Fruit fly (Drosophila melanogaster) whole organism, adult: ENCODE data around the gene Bka.

ENCODE experiments used
- CG11617 ChIP-seq: fragments of 200-800 bp; sonication (Bioruptor generic); optimal IDR thresholded peaks from 2 replicates; lab custom pipeline; 2017; ENCODE audit warnings: mild to moderate bottlenecking, missing biosample characterization, missing genetic modification reagents, missing genetic modification characterization
- CG12768 ChIP-seq: fragments of 200-800 bp; sonication (Bioruptor generic); optimal IDR thresholded peaks from 2 replicates; lab custom pipeline; 2017; ENCODE audit warnings: missing biosample characterization, missing genetic modification characterization, mild to moderate bottlenecking, moderate library complexity, missing genetic modification reagents
- CG14711 ChIP-seq: fragments of 200-800 bp; sonication (Bioruptor generic); optimal IDR thresholded peaks from 2 replicates; lab custom pipeline; 2018; ENCODE audit warnings: missing biosample characterization, mild to moderate bottlenecking, missing genetic modification characterization, moderate library complexity
- CG1620 ChIP-seq: fragments of 200-800 bp; sonication (Bioruptor generic); optimal IDR thresholded peaks from 2 replicates; lab custom pipeline; 2016; ENCODE audit warnings: missing biosample characterization, missing genetic modification characterization
- CG33017 ChIP-seq: fragments of 200-800 bp; sonication (Bioruptor generic); optimal IDR thresholded peaks from 2 replicates; lab custom pipeline; 2018; ENCODE audit warnings: missing biosample characterization, mild to moderate bottlenecking, missing genetic modification characterization, moderate library complexity
- CG5204 ChIP-seq: fragments of 200-800 bp; sonication (Bioruptor generic); optimal IDR thresholded peaks from 2 replicates; lab custom pipeline; 2016; ENCODE audit warnings: missing biosample characterization, missing genetic modification characterization
- CG7045 ChIP-seq: fragments of 200-800 bp; sonication (Bioruptor generic); optimal IDR thresholded peaks from 2 replicates; lab custom pipeline; 2017; ENCODE audit warnings: missing biosample characterization, mild to moderate bottlenecking, missing genetic modification characterization
- CG7101 ChIP-seq: fragments of 200-800 bp; sonication (Bioruptor generic); optimal IDR thresholded peaks from 2 replicates; lab custom pipeline; 2018; ENCODE audit warnings: missing biosample characterization, mild to moderate bottlenecking, missing genetic modification characterization, moderate library complexity
- Clk ChIP-seq: fragments of 200-800 bp; sonication (Bioruptor generic); optimal IDR thresholded peaks from 2 replicates; lab custom pipeline; 2017; ENCODE audit warnings: missing biosample characterization, missing genetic modification characterization
- Crg-1 ChIP-seq: fragments of 200-800 bp; sonication (Bioruptor generic); optimal IDR thresholded peaks from 2 replicates; lab custom pipeline; 2016; ENCODE audit warnings: missing biosample characterization, missing genetic modification characterization
- Hr96 ChIP-seq: fragments of 200-800 bp; sonication (Bioruptor generic); optimal IDR thresholded peaks from 2 replicates; lab custom pipeline; 2016; ENCODE audit warnings: missing biosample characterization, missing genetic modification characterization
- Mnt ChIP-seq: fragments of 200-800 bp; sonication (Bioruptor generic); optimal IDR thresholded peaks from 2 replicates; lab custom pipeline; 2016; ENCODE audit warnings: missing biosample characterization, mild to moderate bottlenecking, missing genetic modification characterization
- bab1 ChIP-seq: fragments of 200-800 bp; sonication (Bioruptor generic); optimal IDR thresholded peaks from 3 replicates; lab custom pipeline; 2019; ENCODE audit warnings: missing biosample characterization, mild to moderate bottlenecking, missing genetic modification characterization, moderate library complexity
- cic ChIP-seq: fragments of 200-800 bp; sonication (Bioruptor generic); optimal IDR thresholded peaks from 2 replicates; lab custom pipeline; 2017; ENCODE audit warnings: missing biosample characterization, mild to moderate bottlenecking, missing genetic modification characterization, moderate library complexity
- cnc ChIP-seq, 2 experiments: fragments of >200 bp; optimal IDR thresholded peaks; 2 replicates each; lab custom pipeline; 2017
- kay ChIP-seq: fragments of 200-800 bp; sonication (Bioruptor generic); peaks from one replicate; lab custom pipeline; 2016; ENCODE audit warnings: missing biosample characterization, missing genetic modification characterization, borderline replicate concordance
- ovo ChIP-seq: fragments of 200-800 bp; sonication (Bioruptor generic); optimal IDR thresholded peaks from 2 replicates; lab custom pipeline; 2016; ENCODE audit warnings: missing biosample characterization, missing genetic modification characterization
- pad ChIP-seq: fragments of 200-800 bp; sonication (Bioruptor generic); optimal IDR thresholded peaks from 3 replicates; lab custom pipeline; 2017; ENCODE audit warnings: missing biosample characterization, missing genetic modification characterization, mild to moderate bottlenecking, moderate library complexity, missing genetic modification reagents
- tj ChIP-seq: fragments of 200-800 bp; sonication (Bioruptor generic); optimal IDR thresholded peaks from 3 replicates; lab custom pipeline; 2017; ENCODE audit warnings: missing biosample characterization, mild to moderate bottlenecking, missing genetic modification characterization, moderate library complexity
- toe ChIP-seq: fragments of 200-800 bp; sonication (Bioruptor generic); optimal IDR thresholded peaks from 2 replicates; lab custom pipeline; 2016; ENCODE audit warnings: missing biosample characterization, missing genetic modification characterization

Bka gene

DNA sequence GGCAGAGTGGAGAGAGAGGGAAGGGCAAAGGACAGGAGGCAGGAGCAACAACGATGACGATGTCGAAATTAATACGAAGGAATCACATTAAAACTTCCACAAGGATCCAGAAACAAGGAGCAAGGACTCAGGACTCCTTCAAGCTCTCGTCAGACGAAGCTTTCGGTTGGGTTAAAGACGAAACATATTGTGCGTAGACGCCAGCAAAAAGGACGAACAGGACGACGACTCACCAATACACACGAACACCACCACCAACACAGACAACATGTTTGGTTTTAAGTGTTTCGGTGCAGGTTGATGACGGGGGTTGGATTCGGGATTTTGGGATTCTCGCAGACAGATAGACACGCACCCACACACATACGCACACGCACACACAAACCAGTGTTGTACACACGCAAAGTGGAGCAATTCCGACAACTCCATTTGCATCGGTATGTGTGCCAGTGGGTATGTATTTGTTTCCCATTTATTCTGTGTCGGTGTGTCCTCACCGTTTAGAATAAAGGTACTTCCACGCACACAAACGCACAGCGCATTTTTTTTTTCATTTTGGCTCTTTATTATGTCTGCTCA lies 12.6 kb upstream of the Bka start:
- TF ChIP-seq CG12768 (GFP tag; lab: Kevin White, UChicago) (no peak), CG7101 (no peak), cic (no peak), CG1620 (GFP tag; lab: Kevin White, UChicago) (no peak), CG11617 (GFP tag; lab: Kevin White, UChicago) (no peak), CG14711 (no peak), ovo (no peak), kay (GFP tag; lab: Kevin White, UChicago) (no peak), Clk (GFP tag; lab: Kevin White, UChicago) (no peak), CG33017 (tag; lab: Kevin White, UChicago) (no peak), toe (GFP tag; lab: Kevin White, UChicago) (no peak), Mnt (GFP tag; lab: Kevin White, UChicago) (no peak), Hr96 (no peak), pad (GFP tag; lab: Kevin White, UChicago) (no peak), Crg-1 (GFP tag; lab: Kevin White, UChicago) (no peak), CG5204 (no peak), bab1 (no peak), tj (GFP tag; lab: Kevin White, UChicago) (no peak), CG7045 (GFP tag; lab: Kevin White, UChicago) (no peak), cnc (optimal IDR thresholded peaks at IDR 0.05; lab: Kevin White, UChicago) (no peak)

DNA sequence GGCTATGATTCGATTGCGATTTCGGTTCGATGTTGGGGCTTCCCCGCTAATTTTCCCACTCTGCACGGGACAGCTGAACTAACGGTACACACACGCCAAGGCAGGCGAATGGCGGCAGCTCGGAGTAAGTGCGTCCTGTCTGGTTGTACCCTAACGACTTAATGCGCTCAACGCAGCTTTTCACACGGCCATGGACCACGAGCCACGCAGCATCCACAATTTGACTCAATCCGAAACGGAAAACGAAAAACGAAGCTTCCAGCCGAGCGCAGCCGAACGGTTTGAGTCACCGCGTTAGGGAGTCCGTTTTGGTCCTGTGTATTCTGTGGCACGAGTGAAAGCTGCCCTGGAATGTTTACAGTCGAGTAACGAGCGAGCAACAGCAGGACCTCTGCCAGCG lies 9.0 kb upstream of the Bka start, which contains the start of gene nAChRalpha6:
Gene nAChRalpha6, minus strand, starts transcription at position 165 of the 400 bp plus-strand sequence.
- TF ChIP-seq kay (GFP tag; lab: Kevin White, UChicago) (no peak), ovo (no peak), cic (no peak), Hr96 (no peak), CG7101 (no peak), CG1620 (GFP tag; lab: Kevin White, UChicago) (no peak)

dm6 chr2L:9887856-9888269 lies 7.2 kb upstream of the Bka start, which contains the start of gene Fkbp59:
Fkbp59 (plus strand) TSS chr2L:9888005.
- TF ChIP-seq cic (no peak), CG7101 (peak; percentile 10), CG1620 (GFP tag; lab: Kevin White, UChicago) (peak; percentile 8), CG7045 (GFP tag; lab: Kevin White, UChicago) (no peak), bab1 (peak; percentile 23), ovo (peak; percentile 5), pad (GFP tag; lab: Kevin White, UChicago) (no peak), Mnt (GFP tag; lab: Kevin White, UChicago) (peak; percentile 80), CG5204 (no peak), CG33017 (tag; lab: Kevin White, UChicago) (peak; percentile 25)

- TF ChIP-seq CG1620 (GFP tag; lab: Kevin White, UChicago) (peak; percentile 34), cnc (optimal IDR thresholded peaks at IDR 0.05; lab: Kevin White, UChicago) (no peak), CG11617 (GFP tag; lab: Kevin White, UChicago) (no peak), kay (GFP tag; lab: Kevin White, UChicago) (no peak), Mnt (GFP tag; lab: Kevin White, UChicago) (peak; percentile 49), CG5204 (no peak), CG7101 (peak; percentile 5), Hr96 (no peak), ovo (no peak), bab1 (peak; percentile 35), CG7045 (GFP tag; lab: Kevin White, UChicago) (no peak), toe (GFP tag; lab: Kevin White, UChicago) (no peak), CG33017 (tag; lab: Kevin White, UChicago) (no peak), Crg-1 (GFP tag; lab: Kevin White, UChicago) (no peak), CG14711 (no peak)
These were observed 4.5 kb upstream of the Bka start, which contains the start of the genes CG34183 and CG4537 for dm6 chr2L:9890576-9890975. CG34183 (minus strand) TSS chr2L:9890772. CG4537 (plus strand) TSS chr2L:9890885.

DNA sequence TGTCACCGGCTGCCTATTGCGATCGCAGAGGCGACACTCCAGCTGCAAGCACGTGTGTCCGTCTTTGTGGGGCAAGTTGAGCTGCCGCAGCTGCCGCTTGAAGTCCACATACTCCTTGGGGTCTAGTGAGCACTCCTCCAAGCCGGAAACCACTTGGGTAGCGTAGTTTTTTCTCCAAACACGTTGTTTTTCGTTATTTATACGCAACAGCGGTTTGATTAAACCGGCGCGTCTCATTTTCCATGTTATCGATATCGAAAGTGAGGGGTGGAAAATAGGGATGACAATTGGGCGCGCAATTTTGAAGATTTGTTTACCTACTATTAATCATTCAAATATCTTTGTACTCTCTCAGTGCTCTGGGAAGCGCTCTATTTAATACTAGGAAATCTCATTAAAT lies 1.9 kb upstream of the Bka start, which contains the start of gene mtDNA-helicase:
Gene mtDNA-helicase, minus strand, starts transcription at position 264 of the 400 bp plus-strand sequence.
- TF ChIP-seq CG11617 (GFP tag; lab: Kevin White, UChicago), result no peak
- no peak for TF ChIP-seq CG1620 (GFP tag; lab: Kevin White, UChicago)
- TF ChIP-seq CG7101, result no peak
- TF ChIP-seq Mnt (GFP tag; lab: Kevin White, UChicago), result peak; percentile 80
- TF ChIP-seq Clk (GFP tag; lab: Kevin White, UChicago), result no peak
- TF ChIP-seq Crg-1 (GFP tag; lab: Kevin White, UChicago), result peak; percentile 9
- no peak for TF ChIP-seq cnc (optimal IDR thresholded peaks at IDR 0.05; lab: Kevin White, UChicago)
- TF ChIP-seq CG33017 (tag; lab: Kevin White, UChicago), result no peak
- peak; percentile 13 for TF ChIP-seq bab1

DNA sequence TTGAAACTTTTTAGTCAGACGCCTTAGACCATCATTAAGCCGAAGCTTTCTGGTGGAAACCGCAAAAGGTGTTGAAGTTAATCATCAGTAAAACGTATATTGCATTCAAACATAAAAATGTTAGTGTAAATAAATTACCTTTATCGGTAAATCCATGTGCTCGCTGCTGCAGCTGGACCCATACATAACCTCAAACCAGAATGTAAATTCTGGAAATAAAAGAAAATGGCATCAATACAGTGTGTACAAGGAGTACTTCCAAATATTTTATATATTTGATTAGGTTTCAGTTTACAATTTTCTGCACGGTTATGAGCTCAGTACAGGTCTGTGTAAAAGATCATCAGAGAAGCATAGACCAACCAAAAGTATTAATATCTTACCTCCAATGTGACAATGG lies 894 bp upstream of the Bka start:
- no peak for TF ChIP-seq Mnt (GFP tag; lab: Kevin White, UChicago)
- no peak for TF ChIP-seq tj (GFP tag; lab: Kevin White, UChicago)
- no peak for TF ChIP-seq CG14711
- no peak for TF ChIP-seq CG33017 (tag; lab: Kevin White, UChicago)
- TF ChIP-seq pad (GFP tag; lab: Kevin White, UChicago), result no peak
- no peak for TF ChIP-seq cic
- TF ChIP-seq CG5204, result no peak
- TF ChIP-seq CG7045 (GFP tag; lab: Kevin White, UChicago), result no peak
- TF ChIP-seq CG11617 (GFP tag; lab: Kevin White, UChicago), result no peak
- TF ChIP-seq CG12768 (GFP tag; lab: Kevin White, UChicago), result no peak
- no peak for TF ChIP-seq toe (GFP tag; lab: Kevin White, UChicago)
- TF ChIP-seq kay (GFP tag; lab: Kevin White, UChicago), result no peak
- no peak for TF ChIP-seq cnc (optimal IDR thresholded peaks at IDR 0.05; lab: Kevin White, UChicago)
- TF ChIP-seq Hr96, result no peak
- TF ChIP-seq Clk (GFP tag; lab: Kevin White, UChicago), result no peak
